Fruit fly (Drosophila melanogaster) ovary, adult (tissue): Measurements from ENCODE around the gene Ccdc85.
A peak's percentile ranks its signal among the peaks of the same experiment; 100 is the strongest.

Source experiments
- CG17801 ChIP-seq: fragments of 200-800 bp; optimal IDR thresholded peaks from 2 replicates; lab custom pipeline; 2019; ENCODE audit warnings: missing biosample characterization, mild to moderate bottlenecking, missing genetic modification characterization, moderate library complexity; ENCODE audit not compliant: partially characterized antibody

The Ccdc85 gene

dm6 chr2L:2993236-2993635, 5.8 kb upstream of the Ccdc85 start:
- TF ChIP-seq CG17801 (GFP tag; lab: Kevin White, UChicago), result no peak

- TF ChIP-seq CG17801 (GFP tag; lab: Kevin White, UChicago), result no peak
Observed at dm6 chr2L:2993702-2994101, 5.4 kb upstream of the Ccdc85 start.

dm6 chr2L:2999609-3000008, 523 bp downstream of the Ccdc85 start:
- no peak for TF ChIP-seq CG17801 (GFP tag; lab: Kevin White, UChicago)

dm6 chr2L:3000517-3000934, 1.4 kb downstream of the Ccdc85 start:
- no peak for TF ChIP-seq CG17801 (GFP tag; lab: Kevin White, UChicago)

- TF ChIP-seq CG17801 (GFP tag; lab: Kevin White, UChicago), result no peak
Observed at dm6 chr2L:3001953-3002352, 2.9 kb downstream of the Ccdc85 start.

dm6 chr2L:3003399-3003798, 4.3 kb downstream of the Ccdc85 start:
- TF ChIP-seq CG17801 (GFP tag; lab: Kevin White, UChicago), result no peak

dm6 chr2L:3004601-3005000, 5.5 kb downstream of the Ccdc85 start:
- TF ChIP-seq CG17801 (GFP tag; lab: Kevin White, UChicago), result no peak

dm6 chr2L:3005483-3005882, 6.4 kb downstream of the Ccdc85 start:
- no peak for TF ChIP-seq CG17801 (GFP tag; lab: Kevin White, UChicago)

dm6 chr2L:3006194-3006593, 7.1 kb downstream of the Ccdc85 start:
- TF ChIP-seq CG17801 (GFP tag; lab: Kevin White, UChicago), result no peak

dm6 chr2L:3006925-3007426, 7.9 kb downstream of the Ccdc85 start:
- no peak for TF ChIP-seq CG17801 (GFP tag; lab: Kevin White, UChicago)

- TF ChIP-seq CG17801 (GFP tag; lab: Kevin White, UChicago), result no peak
Observed at dm6 chr2L:3009438-3009837, 10.4 kb downstream of the Ccdc85 start.

dm6 chr2L:3011484-3011883, 12.4 kb downstream of the Ccdc85 start:
- no peak for TF ChIP-seq CG17801 (GFP tag; lab: Kevin White, UChicago)

- TF ChIP-seq CG17801 (GFP tag; lab: Kevin White, UChicago), result no peak
Observed at dm6 chr2L:3012780-3013179, 13.7 kb downstream of the Ccdc85 start.

- TF ChIP-seq CG17801 (GFP tag; lab: Kevin White, UChicago), result peak; percentile 23
Observed at dm6 chr2L:3018212-3018611, 19.1 kb downstream of the Ccdc85 start, which contains the start of the genes CG17224 and CG17264. Gene CG17224 (minus strand): TSS chr2L:3018308. Gene CG17264 (plus strand): TSS chr2L:3018508.

- peak; percentile 38 for TF ChIP-seq CG17801 (GFP tag; lab: Kevin White, UChicago)
Observed at dm6 chr2L:3022986-3023385, 23.9 kb downstream of the Ccdc85 start, which contains the start of the genes alpha4GT1 and Prp40. Gene alpha4GT1 (minus strand): TSS chr2L:3023141. Gene Prp40 (plus strand): TSS chr2L:3023226.

dm6 chr2L:3029012-3029411, 29.9 kb downstream of the Ccdc85 start, which contains the start of the genes Sf3b2 and CG17219:
Gene Sf3b2 (minus strand): TSS chr2L:3029168.
Gene CG17219 (plus strand): TSS chr2L:3029253.
- peak; percentile 15 for TF ChIP-seq CG17801 (GFP tag; lab: Kevin White, UChicago)

dm6 chr2L:3030350-3030749, 31.3 kb downstream of the Ccdc85 start, which contains the start of gene GABPI:
Gene GABPI (plus strand): TSS chr2L:3030539.
- peak; percentile 3 for TF ChIP-seq CG17801 (GFP tag; lab: Kevin White, UChicago)
